Fruit fly (Drosophila melanogaster): ENCODE measurements around the gene CG4213.

CG4213 gene

dm6 chr2L:368398-369008, 33.5 kb downstream of the CG4213 start:
- TF ChIP-seq h (optimal IDR thresholded peaks at IDR 0.05) (no peak), ttk (optimal IDR thresholded peaks at IDR 0.05) (no peak), psq (optimal IDR thresholded peaks at IDR 0.05) (no peak), Myc (optimal IDR thresholded peaks at IDR 0.05) (no peak), Sin3A (optimal IDR thresholded peaks at IDR 0.05) (no peak), insv (optimal IDR thresholded peaks at IDR 0.05) (no peak)

dm6 chr2L:366876-367275, 35.1 kb downstream of the CG4213 start:
- no peak for TF ChIP-seq psq (optimal IDR thresholded peaks at IDR 0.05)
- TF ChIP-seq Sin3A (optimal IDR thresholded peaks at IDR 0.05) = no peak
- TF ChIP-seq Myc (optimal IDR thresholded peaks at IDR 0.05) = no peak
- no peak for TF ChIP-seq insv (optimal IDR thresholded peaks at IDR 0.05)
- TF ChIP-seq h (optimal IDR thresholded peaks at IDR 0.05) = no peak
- TF ChIP-seq ttk (optimal IDR thresholded peaks at IDR 0.05) = no peak

dm6 chr2L:357556-358130, 44.4 kb downstream of the CG4213 start, which contains the start of gene Ent1:
Ent1 (minus strand) TSS chr2L:357874.
- no peak for TF ChIP-seq psq (optimal IDR thresholded peaks at IDR 0.05)
- no peak for TF ChIP-seq insv (optimal IDR thresholded peaks at IDR 0.05)
- TF ChIP-seq Myc (optimal IDR thresholded peaks at IDR 0.05) = no peak
- TF ChIP-seq ttk (optimal IDR thresholded peaks at IDR 0.05) = no peak
- TF ChIP-seq h (optimal IDR thresholded peaks at IDR 0.05) = no peak
- no peak for TF ChIP-seq Sin3A (optimal IDR thresholded peaks at IDR 0.05)

dm6 chr2L:356234-356633, 45.8 kb downstream of the CG4213 start:
- no peak for TF ChIP-seq Myc (optimal IDR thresholded peaks at IDR 0.05)
- no peak for TF ChIP-seq h (optimal IDR thresholded peaks at IDR 0.05)
- no peak for TF ChIP-seq Sin3A (optimal IDR thresholded peaks at IDR 0.05)
- TF ChIP-seq insv (optimal IDR thresholded peaks at IDR 0.05) = no peak
- no peak for TF ChIP-seq ttk (optimal IDR thresholded peaks at IDR 0.05)
- no peak for TF ChIP-seq psq (optimal IDR thresholded peaks at IDR 0.05)

dm6 chr2L:347604-348003, 54.4 kb downstream of the CG4213 start:
- TF ChIP-seq insv (optimal IDR thresholded peaks at IDR 0.05) = no peak

- TF ChIP-seq Sin3A (optimal IDR thresholded peaks at IDR 0.05) = no peak
- no peak for TF ChIP-seq psq (optimal IDR thresholded peaks at IDR 0.05)
Measured at dm6 chr2L:346781-347180, 55.2 kb downstream of the CG4213 start.
